Worm (Caenorhabditis elegans): ENCODE results near the gene F46C5.10.

- peak; percentile 30 for TF ChIP-seq unc-130 (tag; optimal IDR thresholded peaks at IDR 0.05)
- no peak for TF ChIP-seq C04F5.9 (tag; optimal IDR thresholded peaks at IDR 0.05)
- TF ChIP-seq elt-3 (tag; optimal IDR thresholded peaks at IDR 0.05): peak in 5 of 6 experiments; percentile 57 to 95 (median 80)
- TF ChIP-seq lin-15B (tag; optimal IDR thresholded peaks at IDR 0.05): no peak
- no peak for TF ChIP-seq ztf-11 (tag; optimal IDR thresholded peaks at IDR 0.05)
- no peak for TF ChIP-seq ces-1 (GFP tag; optimal IDR thresholded peaks at IDR 0.05)
- peak; percentile 51 for TF ChIP-seq tbx-2 (tag; optimal IDR thresholded peaks at IDR 0.05)
These were observed 571 bp downstream of the F46C5.10 start for ce11 chrII:8818257-8818656.

Measured in whole organism, L1 larva.